Fruit fly (Drosophila melanogaster) whole organism: ENCODE data around the gene Cad74A.

Experiments used
- CG8478 ChIP-seq: fragments of >200 bp; optimal IDR thresholded peaks from 2 replicates; lab custom pipeline; 2018; ENCODE audit warnings: inconsistent platforms
- Dll ChIP-seq: fragments of >200 bp; optimal IDR thresholded peaks from 2 replicates; lab custom pipeline; 2017
- usp ChIP-seq: fragments of >200 bp; optimal IDR thresholded peaks from 2 replicates; lab custom pipeline; 2017; ENCODE audit warnings: missing biosample characterization, missing genetic modification characterization, mixed read lengths

dm6 chr3L:17374956-17375621 lies 4.2 kb downstream of the Cad74A start:
- TF ChIP-seq usp (no peak), CG8478 (no peak), Dll (no peak)
